Worm (Caenorhabditis elegans) whole organism, L2 larva: ENCODE results near the gene C53A5.2.

Source experiments
- ZK546.5 ChIP-seq: sonication (generic microtip); optimal IDR thresholded peaks from 2 replicates; lab custom pipeline; 2017; ENCODE audit warnings: missing biosample characterization, missing genetic modification characterization
- elt-1 ChIP-seq: fragments of 150-350 bp; optimal IDR thresholded peaks from 2 replicates; lab custom pipeline; 2014; ENCODE audit warnings: missing biosample characterization, missing genetic modification characterization
- elt-3 ChIP-seq: sonication (generic microtip); optimal IDR thresholded peaks from 2 replicates; lab custom pipeline; 2017; ENCODE audit warnings: missing biosample characterization, missing genetic modification characterization
- fos-1 ChIP-seq: fragments of 150-350 bp; optimal IDR thresholded peaks from 2 replicates; lab custom pipeline; 2014; ENCODE audit warnings: missing biosample characterization, missing genetic modification characterization
- mdl-1 ChIP-seq, 2 experiments: fragments of 150-350 bp in 1 of 2; sonication (generic microtip) in 1 of 2; optimal IDR thresholded peaks; 2 replicates each; lab custom pipeline; 2017; ENCODE audit warnings: missing biosample characterization in 2 of 2, missing genetic modification characterization in 2 of 2
- nhr-11 ChIP-seq: fragments of 150-350 bp; optimal IDR thresholded peaks from 2 replicates; lab custom pipeline; 2014; ENCODE audit warnings: missing biosample characterization, missing genetic modification characterization
- nhr-237 ChIP-seq: fragments of 150-350 bp; optimal IDR thresholded peaks from 2 replicates; lab custom pipeline; 2014; ENCODE audit warnings: missing biosample characterization, missing genetic modification characterization
- nhr-6 ChIP-seq: fragments of 150-350 bp; optimal IDR thresholded peaks from 2 replicates; lab custom pipeline; 2014; ENCODE audit warnings: missing biosample characterization, missing genetic modification characterization
- ztf-11 ChIP-seq: sonication (generic microtip); optimal IDR thresholded peaks from 2 replicates; lab custom pipeline; 2017; ENCODE audit warnings: missing biosample characterization, missing genetic modification characterization

DNA sequence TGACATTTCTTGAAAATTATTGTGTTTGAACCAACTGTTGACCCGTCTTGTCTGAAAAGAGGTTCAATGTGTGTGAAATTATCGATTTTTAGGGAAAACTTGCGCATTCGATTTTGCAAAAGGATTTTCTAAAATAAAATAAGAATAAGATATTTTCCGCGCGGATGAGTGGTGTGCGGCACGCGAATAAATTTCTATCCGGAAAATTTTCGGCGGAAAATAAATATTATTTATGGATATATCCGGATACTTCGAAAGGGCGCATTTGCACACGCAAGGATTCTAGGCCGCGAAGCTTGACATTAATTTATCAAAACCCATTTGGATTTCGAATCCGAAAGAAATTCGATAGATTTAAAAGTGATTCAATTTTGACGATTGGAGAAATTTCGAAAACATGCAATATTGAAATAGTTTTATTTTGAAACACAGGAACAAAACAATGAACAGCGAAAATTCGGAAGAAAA, 22.8 kb upstream of the C53A5.2 start, which contains the start of gene rike-1:
- TF ChIP-seq nhr-11 (tag; lab: Kevin White, UChicago) (no peak), nhr-237 (no peak), mdl-1 (tag; optimal IDR thresholded peaks at IDR 0.05; lab: Kevin White, UChicago) (no peak), elt-3 (tag; lab: Kevin White, UChicago) (no peak), fos-1 (no peak), ZK546.5 (no peak), nhr-6 (no peak), elt-1 (tag; lab: Kevin White, UChicago) (no peak), ztf-11 (tag; lab: Kevin White, UChicago) (no peak)
